Fruit fly (Drosophila melanogaster) whole organism, embryonic: ENCODE data around the gene CG34450.

Source experiments
- ATbp ChIP-seq: fragments of 200-800 bp; sonication (Bioruptor generic); optimal IDR thresholded peaks from 2 replicates; lab custom pipeline; 2017; ENCODE audit warnings: missing biosample characterization, mild to moderate bottlenecking, missing genetic modification characterization, missing genetic modification reagents
- Atf-2 ChIP-seq: fragments of 200-800 bp; sonication (Bioruptor generic); optimal IDR thresholded peaks from 2 replicates; lab custom pipeline; 2016; ENCODE audit warnings: missing biosample characterization, missing genetic modification characterization
- Bgb ChIP-seq: fragments of 200-800 bp; sonication (Bioruptor generic); IDR thresholded peaks from 2 replicates; pipeline ENCODE4 v1.3.6; 2022; ENCODE audit warnings: missing biosample characterization, missing genetic modification characterization; ENCODE audit not compliant: partially characterized antibody
- Blimp-1 ChIP-seq: fragments of 200-800 bp; sonication (Bioruptor generic); optimal IDR thresholded peaks from 3 replicates; lab custom pipeline; 2018; ENCODE audit warnings: missing biosample characterization, missing genetic modification characterization, mild to moderate bottlenecking, moderate library complexity, missing genetic modification reagents
- CG10565 ChIP-seq: fragments of 200-800 bp; sonication (Bioruptor generic); optimal IDR thresholded peaks from 3 replicates; lab custom pipeline; 2016; ENCODE audit warnings: missing biosample characterization, mild to moderate bottlenecking, missing genetic modification characterization
- CG12219 ChIP-seq: fragments of 200-800 bp; sonication (Bioruptor generic); optimal IDR thresholded peaks from 3 replicates; lab custom pipeline; 2018; ENCODE audit warnings: missing biosample characterization, mild to moderate bottlenecking, missing genetic modification characterization
- CG12236 ChIP-seq: fragments of 200-800 bp; sonication (Bioruptor generic); optimal IDR thresholded peaks from 2 replicates; lab custom pipeline; 2016; ENCODE audit warnings: missing biosample characterization, missing genetic modification characterization
- CG13624 ChIP-seq: fragments of 200-800 bp; sonication (Bioruptor generic); optimal IDR thresholded peaks from 2 replicates; lab custom pipeline; 2016; ENCODE audit warnings: missing biosample characterization, missing genetic modification characterization
- CG14014 ChIP-seq: fragments of 200-800 bp; sonication (Bioruptor generic); IDR thresholded peaks from 2 replicates; pipeline ENCODE4 v1.3.6; 2022; ENCODE audit warnings: missing biosample characterization, missing genetic modification characterization
- CG14667 ChIP-seq: fragments of 200-800 bp; sonication (Bioruptor generic); IDR thresholded peaks from 2 replicates; pipeline ENCODE4 v1.3.6; 2022; ENCODE audit warnings: missing biosample characterization, missing genetic modification characterization
- CG15479 ChIP-seq: fragments of 200-800 bp; sonication (Bioruptor generic); optimal IDR thresholded peaks from 3 replicates; lab custom pipeline; 2019; ENCODE audit warnings: missing biosample characterization, mild to moderate bottlenecking, missing genetic modification characterization, moderate library complexity
- CG16779 ChIP-seq: fragments of 200-800 bp; sonication (Bioruptor generic); IDR thresholded peaks from 2 replicates; pipeline ENCODE4 v1.3.6; 2022; ENCODE audit warnings: missing biosample characterization, missing genetic modification characterization
- CG1832 ChIP-seq: fragments of 200-800 bp; sonication (Bioruptor generic); optimal IDR thresholded peaks from 2 replicates; lab custom pipeline; 2017; ENCODE audit warnings: missing biosample characterization, mild to moderate bottlenecking, missing genetic modification characterization, inconsistent platforms
- CG18619 ChIP-seq: fragments of 200-800 bp; sonication (Bioruptor generic); optimal IDR thresholded peaks from 3 replicates; lab custom pipeline; 2017; ENCODE audit warnings: missing biosample characterization, mild to moderate bottlenecking, missing genetic modification characterization
- CG3163 ChIP-seq: fragments of 200-800 bp; sonication (Bioruptor generic); optimal IDR thresholded peaks from 3 replicates; lab custom pipeline; 2016; ENCODE audit warnings: missing biosample characterization, missing genetic modification characterization
- CG33213 ChIP-seq: fragments of 200-800 bp; sonication (Bioruptor generic); optimal IDR thresholded peaks from 3 replicates; lab custom pipeline; 2016; ENCODE audit warnings: missing biosample characterization, missing genetic modification characterization
- CG3847 ChIP-seq: fragments of 200-800 bp; sonication (Bioruptor generic); IDR thresholded peaks from 2 replicates; pipeline ENCODE4 v1.3.6; 2022; ENCODE audit warnings: missing biosample characterization, missing genetic modification characterization
- CG4282 ChIP-seq: fragments of 200-800 bp; sonication (Bioruptor generic); optimal IDR thresholded peaks from 2 replicates; lab custom pipeline; 2016; ENCODE audit warnings: missing biosample characterization, missing genetic modification characterization
- CG6654 ChIP-seq: fragments of 200-800 bp; sonication (Bioruptor generic); optimal IDR thresholded peaks from 2 replicates; lab custom pipeline; 2017; ENCODE audit warnings: missing biosample characterization, mild to moderate bottlenecking, missing genetic modification characterization
- CG7372 ChIP-seq: fragments of 200-800 bp; sonication (Bioruptor generic); IDR thresholded peaks from 2 replicates; pipeline ENCODE4 v1.3.6; 2022; ENCODE audit warnings: missing biosample characterization, missing genetic modification characterization
- D19A ChIP-seq: fragments of 200-800 bp; optimal IDR thresholded peaks from 3 replicates; lab custom pipeline; 2019; ENCODE audit warnings: missing biosample characterization, mild to moderate bottlenecking, missing genetic modification characterization, moderate library complexity
- D19B ChIP-seq: fragments of 200-800 bp; sonication (Bioruptor generic); optimal IDR thresholded peaks from 2 replicates; lab custom pipeline; 2017; ENCODE audit warnings: missing biosample characterization, mild to moderate bottlenecking, missing genetic modification characterization
- Dll ChIP-seq: fragments of 200-800 bp; sonication (Bioruptor generic); IDR thresholded peaks from 4 replicates; pipeline ENCODE4 v1.3.6; 2022; ENCODE audit warnings: missing biosample characterization, missing genetic modification characterization; ENCODE audit not compliant: partially characterized antibody
- Elba2 ChIP-seq: fragments of 200-800 bp; sonication (Bioruptor generic); optimal IDR thresholded peaks from 3 replicates; lab custom pipeline; 2016; ENCODE audit warnings: missing biosample characterization, missing genetic modification characterization
- Ets65A ChIP-seq: fragments of 200-800 bp; sonication (Bioruptor generic); peaks from one replicate; lab custom pipeline; 2016; ENCODE audit warnings: missing biosample characterization, missing genetic modification characterization
- H2.0 ChIP-seq: fragments of 200-800 bp; sonication (Bioruptor generic); IDR thresholded peaks from 2 replicates; pipeline ENCODE4 v1.3.6; 2022; ENCODE audit warnings: missing biosample characterization, missing genetic modification characterization
- Hmx ChIP-seq: fragments of 200-800 bp; sonication (Bioruptor generic); optimal IDR thresholded peaks from 2 replicates; lab custom pipeline; 2016; ENCODE audit warnings: missing biosample characterization, missing genetic modification characterization
- Hr3 ChIP-seq: fragments of 200-800 bp; sonication (Bioruptor generic); optimal IDR thresholded peaks from 3 replicates; lab custom pipeline; 2016; ENCODE audit warnings: missing biosample characterization, missing genetic modification characterization
- MBD-R2 ChIP-seq: fragments of 200-800 bp; sonication (Bioruptor generic); IDR thresholded peaks from 2 replicates; pipeline ENCODE4 v1.3.6; 2022; ENCODE audit warnings: missing biosample characterization, missing genetic modification characterization
- Oaz ChIP-seq: fragments of 200-800 bp; sonication (Bioruptor generic); IDR thresholded peaks from 2 replicates; pipeline ENCODE4 v1.3.6; 2022; ENCODE audit warnings: missing biosample characterization, missing genetic modification characterization
- Poxn ChIP-seq: fragments of 200-800 bp; sonication (Bioruptor generic); IDR thresholded peaks from 2 replicates; pipeline ENCODE4 v1.3.6; 2022; ENCODE audit warnings: missing biosample characterization, missing genetic modification characterization
- Rfx ChIP-seq: fragments of 200-800 bp; sonication (Bioruptor generic); IDR thresholded peaks from 2 replicates; pipeline ENCODE4 v1.3.6; 2022; ENCODE audit warnings: missing biosample characterization, missing genetic modification characterization
- Scr ChIP-seq: fragments of 200-800 bp; sonication (Bioruptor generic); IDR thresholded peaks from 2 replicates; pipeline ENCODE4 v1.3.6; 2022; ENCODE audit warnings: missing biosample characterization, missing genetic modification characterization; ENCODE audit not compliant: partially characterized antibody
- Sox102F ChIP-seq: fragments of 200-800 bp; sonication (Bioruptor generic); optimal IDR thresholded peaks from 2 replicates; lab custom pipeline; 2018; ENCODE audit warnings: missing biosample characterization, mild to moderate bottlenecking, missing genetic modification characterization, moderate library complexity
- ac ChIP-seq: fragments of 200-800 bp; sonication (Bioruptor generic); optimal IDR thresholded peaks from 3 replicates; lab custom pipeline; 2017; ENCODE audit warnings: missing biosample characterization, mild to moderate bottlenecking, missing genetic modification characterization
- bbx ChIP-seq: fragments of 200-800 bp; sonication (Bioruptor generic); IDR thresholded peaks from 2 replicates; pipeline ENCODE4 v1.3.6; 2022; ENCODE audit warnings: missing biosample characterization, missing genetic modification characterization; ENCODE audit not compliant: partially characterized antibody
- bsh ChIP-seq, 2 experiments: fragments of 200-800 bp; sonication (Bioruptor generic); optimal IDR thresholded peaks; 2 replicates each; lab custom pipeline; 2017 to 2018; ENCODE audit warnings: mild to moderate bottlenecking in 2 of 2, missing biosample characterization in 2 of 2, missing genetic modification characterization in 2 of 2, moderate library complexity in 1 of 2
- btn ChIP-seq: fragments of 200-800 bp; sonication (Bioruptor generic); optimal IDR thresholded peaks from 2 replicates; lab custom pipeline; 2016; ENCODE audit warnings: missing biosample characterization, missing genetic modification characterization
- gcm2 ChIP-seq: fragments of 200-800 bp; sonication (Bioruptor generic); optimal IDR thresholded peaks from 2 replicates; lab custom pipeline; 2016; ENCODE audit warnings: missing biosample characterization, missing genetic modification characterization
- gro ChIP-seq: fragments of 200-800 bp; sonication (Bioruptor generic); optimal IDR thresholded peaks from 2 replicates; lab custom pipeline; 2016; ENCODE audit warnings: missing biosample characterization, missing genetic modification characterization
- h ChIP-seq: fragments of >200 bp; optimal IDR thresholded peaks from 2 replicates; lab custom pipeline; 2017
- hbn ChIP-seq: fragments of 200-800 bp; sonication (Bioruptor generic); IDR thresholded peaks from 2 replicates; pipeline ENCODE4 v1.3.6; 2022; ENCODE audit warnings: missing biosample characterization, missing genetic modification characterization; ENCODE audit not compliant: partially characterized antibody
- nau ChIP-seq: fragments of 200-800 bp; sonication (Bioruptor generic); optimal IDR thresholded peaks from 3 replicates; lab custom pipeline; 2017; ENCODE audit warnings: missing biosample characterization, mild to moderate bottlenecking, missing genetic modification characterization, missing genetic modification reagents
- pita ChIP-seq: fragments of 200-800 bp; sonication (Bioruptor generic); optimal IDR thresholded peaks from 2 replicates; lab custom pipeline; 2017; ENCODE audit warnings: missing biosample characterization, mild to moderate bottlenecking, missing genetic modification characterization
- pum ChIP-seq: fragments of 200-800 bp; sonication (Bioruptor generic); optimal IDR thresholded peaks from 2 replicates; lab custom pipeline; 2016; ENCODE audit warnings: missing biosample characterization, missing genetic modification characterization
- ro ChIP-seq: fragments of 200-800 bp; sonication (Bioruptor generic); IDR thresholded peaks from 2 replicates; pipeline ENCODE4 v1.3.6; 2022; ENCODE audit warnings: missing biosample characterization, missing genetic modification characterization
- seq ChIP-seq: fragments of 200-800 bp; sonication (Bioruptor generic); IDR thresholded peaks from 2 replicates; pipeline ENCODE4 v1.3.6; 2022; ENCODE audit warnings: missing biosample characterization, missing genetic modification characterization
- sr ChIP-seq: fragments of 200-800 bp; sonication (Bioruptor generic); IDR thresholded peaks from 3 replicates; pipeline ENCODE4 v1.3.6; 2022; ENCODE audit warnings: missing biosample characterization, missing genetic modification characterization
- tx ChIP-seq: fragments of 200-800 bp; sonication (Bioruptor generic); optimal IDR thresholded peaks from 2 replicates; lab custom pipeline; 2016; ENCODE audit warnings: missing biosample characterization, missing genetic modification characterization

Gene CG34450

DNA sequence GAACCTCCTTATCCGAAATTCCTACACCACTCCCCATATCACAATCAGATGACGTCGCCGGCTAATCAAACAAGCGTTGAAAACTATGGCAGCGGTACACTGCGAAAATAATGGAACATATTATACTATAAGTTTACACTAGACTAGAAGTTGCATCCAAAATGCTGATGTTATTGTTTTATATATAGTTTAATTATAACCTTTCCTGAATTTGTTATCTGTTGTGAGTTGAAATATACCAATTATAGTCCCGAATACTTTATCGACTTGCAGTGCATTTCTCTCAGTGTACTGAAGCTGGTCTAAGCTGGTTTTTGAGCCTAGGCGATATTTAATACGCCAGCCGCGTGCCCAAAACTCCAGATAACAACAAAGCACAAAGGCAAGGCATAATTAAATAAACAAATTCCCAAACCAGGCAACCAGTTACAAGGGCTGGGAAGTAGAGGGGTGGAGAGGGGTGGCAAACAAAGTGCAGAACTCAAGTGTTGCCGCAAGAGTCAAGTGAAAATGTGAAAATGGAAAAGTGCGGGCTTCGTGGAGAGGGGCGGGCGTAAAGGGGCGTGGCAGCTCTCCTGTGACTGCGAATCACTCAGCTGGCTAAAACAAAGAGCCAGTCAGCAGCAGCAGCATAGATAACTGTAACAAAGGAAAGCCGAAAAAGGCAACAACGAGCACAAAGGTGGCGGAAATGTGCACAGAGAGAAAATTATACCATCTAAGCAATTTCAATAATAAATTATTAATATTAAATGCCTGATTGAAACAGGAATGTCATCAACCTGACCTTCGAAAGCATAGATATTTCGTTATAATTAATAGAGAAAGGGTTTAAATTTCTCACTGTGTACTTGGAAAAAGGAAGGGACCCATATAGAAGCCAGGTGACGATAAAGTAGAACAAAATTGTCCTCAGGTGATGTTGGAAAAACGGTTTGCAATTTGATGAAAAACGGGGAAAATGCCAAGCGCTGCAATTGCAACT lies 22.1 kb upstream of the CG34450 start (continued):
- TF ChIP-seq Dll (no peak), CG6654 (GFP tag; lab: Kevin White, UChicago) (peak; percentile 34), Ets65A (GFP tag; lab: Kevin White, UChicago) (peak; percentile 93), CG16779 (GFP tag; lab: Robert Waterston, UW) (no peak), pita (no peak), CG33213 (GFP tag; lab: Kevin White, UChicago) (peak; percentile 37), CG13624 (peak; percentile 77), Hr3 (peak; percentile 59), CG14667 (peak; percentile 50), hbn (no peak), CG10565 (GFP tag; lab: Kevin White, UChicago) (no peak), Oaz (peak; percentile 69), tx (GFP tag; lab: Kevin White, UChicago) (peak; percentile 47), ATbp (GFP tag; lab: Kevin White, UChicago) (peak; percentile 74), CG15479 (GFP tag; lab: Kevin White, UChicago) (no peak), H2.0 (GFP tag; lab: Robert Waterston, UW) (peak; percentile 67), D19A (tag; lab: Kevin White, UChicago) (peak; percentile 77), gcm2 (GFP tag; lab: Kevin White, UChicago) (peak; percentile 64), MBD-R2 (peak; percentile 50; the same call in 1 of the 2 replicates), seq (peak; percentile 74), CG12219 (GFP tag; lab: Kevin White, UChicago) (peak; percentile 85), bsh (GFP tag; optimal IDR thresholded peaks at IDR 0.05; lab: Kevin White, UChicago) (peak in 1 of 2 experiments; percentile 83), ro (GFP tag; lab: Robert Waterston, UW) (no peak; the same call in 1 of the 2 replicates), pum (GFP tag; lab: Kevin White, UChicago) (peak; percentile 64), CG4282 (GFP tag; lab: Kevin White, UChicago) (no peak), Elba2 (GFP tag; lab: Kevin White, UChicago) (no peak), bbx (GFP tag; lab: Robert Waterston, UW) (no peak), Atf-2 (GFP tag; lab: Kevin White, UChicago) (peak; percentile 34), h (lab: Kevin White, UChicago) (no peak), CG3847 (GFP tag; lab: Robert Waterston, UW) (peak; percentile 64), CG3163 (GFP tag; lab: Kevin White, UChicago) (no peak), Blimp-1 (GFP tag; lab: Kevin White, UChicago) (peak; percentile 81), btn (GFP tag; lab: Kevin White, UChicago) (peak; percentile 26), CG18619 (peak; percentile 77), Scr (GFP tag; lab: Robert Waterston, UW) (no peak), Rfx (peak; percentile 91), Hmx (GFP tag; lab: Kevin White, UChicago) (peak; percentile 42), CG1832 (GFP tag; lab: Kevin White, UChicago) (no peak), Sox102F (GFP tag; lab: Kevin White, UChicago) (peak; percentile 88), CG12236 (no peak), CG14014 (GFP tag; lab: Robert Waterston, UW) (peak; percentile 87), sr (no peak), D19B (GFP tag; lab: Kevin White, UChicago) (peak; percentile 76), Bgb (GFP tag; lab: Robert Waterston, UW) (no peak), Poxn (GFP tag; lab: Robert Waterston, UW) (peak; percentile 67), CG7372 (peak; percentile 69), nau (peak; percentile 83), ac (GFP tag; lab: Kevin White, UChicago) (peak; percentile 11), gro (GFP tag; lab: Kevin White, UChicago) (peak; percentile 74)
